Worm (Caenorhabditis elegans): ENCODE measurements around the gene T28D9.1.

ce11 chrII:6513911-6514310, 21.7 kb downstream of the T28D9.1 start, which contains the start of gene R05G9R.1:
- TF ChIP-seq attf-3 (GFP tag; conservative IDR thresholded peaks at IDR 0.05) = no peak
- TF ChIP-seq mxl-1 (tag; optimal IDR thresholded peaks at IDR 0.05) = no peak
- TF ChIP-seq snpc-1.3 (tag; optimal IDR thresholded peaks at IDR 0.05; ENCODE audit: insufficient read depth) = no peak

Data from whole organism, young adult.